Worm (Caenorhabditis elegans) whole organism, L3 larva: ENCODE measurements around the gene rbm-42.

Experiments
- R02D3.7 ChIP-seq: fragments of 150-350 bp; optimal IDR thresholded peaks from 2 replicates; lab custom pipeline; 2014; ENCODE audit warnings: missing biosample characterization, missing genetic modification characterization
- ZK546.5 ChIP-seq: sonication (generic microtip); optimal IDR thresholded peaks from 2 replicates; lab custom pipeline; 2017; ENCODE audit warnings: missing biosample characterization, missing genetic modification characterization
- aly-2 ChIP-seq: fragments of 150-350 bp; optimal IDR thresholded peaks from 2 replicates; lab custom pipeline; 2014; ENCODE audit warnings: missing biosample characterization, missing genetic modification characterization
- ama-1 ChIP-seq: fragments of 150-350 bp; optimal IDR thresholded peaks from 2 replicates; lab custom pipeline; 2018
- ceh-16 ChIP-seq: sonication (generic microtip); optimal IDR thresholded peaks from 2 replicates; lab custom pipeline; 2017; ENCODE audit warnings: missing biosample characterization, missing genetic modification characterization
- ceh-28 ChIP-seq: fragments of 150-350 bp; optimal IDR thresholded peaks from 2 replicates; lab custom pipeline; 2014; ENCODE audit warnings: missing biosample characterization, missing genetic modification reagents, missing genetic modification characterization
- ceh-82 ChIP-seq: fragments of 150-350 bp; optimal IDR thresholded peaks from 2 replicates; lab custom pipeline; 2014; ENCODE audit warnings: missing biosample characterization, missing genetic modification characterization
- ceh-9 ChIP-seq: sonication (generic microtip); optimal IDR thresholded peaks from 2 replicates; lab custom pipeline; 2018; ENCODE audit warnings: missing biosample characterization, missing genetic modification characterization
- daf-12 ChIP-seq: fragments of 150-350 bp; optimal IDR thresholded peaks from 2 replicates; lab custom pipeline; 2014; ENCODE audit warnings: missing biosample characterization, missing genetic modification reagents, missing genetic modification characterization
- egl-27 ChIP-seq: sonication (generic microtip); optimal IDR thresholded peaks from 4 replicates; lab custom pipeline; 2017; ENCODE audit warnings: missing biosample characterization, missing genetic modification reagents, missing genetic modification characterization
- egl-5 ChIP-seq: fragments of 150-350 bp; optimal IDR thresholded peaks from 2 replicates; lab custom pipeline; 2017; ENCODE audit warnings: missing biosample characterization, missing genetic modification reagents, missing genetic modification characterization, inconsistent platforms
- elt-1 ChIP-seq: fragments of 150-350 bp; optimal IDR thresholded peaks from 2 replicates; lab custom pipeline; 2014; ENCODE audit warnings: missing biosample characterization, missing genetic modification characterization
- elt-2 ChIP-seq: sonication (generic microtip); optimal IDR thresholded peaks from 2 replicates; lab custom pipeline; 2016; ENCODE audit warnings: missing genetic modification reagents, mild to moderate bottlenecking, missing genetic modification characterization, missing compliant biosample characterization
- elt-3 ChIP-seq, 3 experiments: fragments of 150-350 bp in 1 of 3; sonication (generic microtip) in 2 of 3; optimal IDR thresholded peaks; 2 replicates in 2 of 3; 4 replicates in 1 of 3; lab custom pipeline; 2014 to 2017; ENCODE audit warnings: missing biosample characterization in 3 of 3, missing genetic modification characterization in 3 of 3
- fkh-10 ChIP-seq: sonication (generic microtip); optimal IDR thresholded peaks from 2 replicates; lab custom pipeline; 2017; ENCODE audit warnings: missing biosample characterization, missing genetic modification reagents, missing genetic modification characterization
- fos-1 ChIP-seq: fragments of 150-350 bp; optimal IDR thresholded peaks from 2 replicates; lab custom pipeline; 2014; ENCODE audit warnings: missing biosample characterization, missing genetic modification characterization
- hmg-11 ChIP-seq: sonication (generic microtip); optimal IDR thresholded peaks from 2 replicates; lab custom pipeline; 2016; ENCODE audit warnings: missing genetic modification characterization, missing compliant biosample characterization
- lin-15B ChIP-seq: fragments of 150-350 bp; optimal IDR thresholded peaks from 2 replicates; lab custom pipeline; 2014; ENCODE audit warnings: missing biosample characterization, missing genetic modification characterization
- lin-39 ChIP-seq: fragments of 150-350 bp; optimal IDR thresholded peaks from 2 replicates; lab custom pipeline; 2018; ENCODE audit warnings: missing biosample characterization, missing genetic modification reagents, missing genetic modification characterization
- mdl-1 ChIP-seq: fragments of 150-350 bp; optimal IDR thresholded peaks from 2 replicates; lab custom pipeline; 2014; ENCODE audit warnings: missing biosample characterization, missing genetic modification characterization
- mml-1 ChIP-seq: fragments of 150-350 bp; sonication (generic microtip); optimal IDR thresholded peaks from 3 replicates; lab custom pipeline; 2014; ENCODE audit warnings: missing biosample characterization, missing genetic modification characterization
- nfya-1 ChIP-seq: sonication (generic microtip); optimal IDR thresholded peaks from 2 replicates; lab custom pipeline; 2017; ENCODE audit warnings: missing genetic modification characterization, mild to moderate bottlenecking, missing compliant biosample characterization, antibody characterized with exemption, moderate library complexity; ENCODE audit not compliant: insufficient read depth
- nhr-11 ChIP-seq: fragments of 150-350 bp; optimal IDR thresholded peaks from 2 replicates; lab custom pipeline; 2014; ENCODE audit warnings: missing biosample characterization, missing genetic modification characterization
- nhr-12 ChIP-seq: fragments of 150-350 bp; optimal IDR thresholded peaks from 2 replicates; lab custom pipeline; 2014; ENCODE audit warnings: missing biosample characterization, missing genetic modification characterization
- nhr-23 ChIP-seq: fragments of 150-350 bp; optimal IDR thresholded peaks from 2 replicates; lab custom pipeline; 2014; ENCODE audit warnings: missing biosample characterization, missing genetic modification reagents, missing genetic modification characterization
- nhr-25 ChIP-seq: sonication (generic microtip); optimal IDR thresholded peaks from 2 replicates; lab custom pipeline; 2017; ENCODE audit warnings: missing biosample characterization, missing genetic modification characterization
- nhr-28 ChIP-seq: fragments of 150-350 bp; optimal IDR thresholded peaks from 2 replicates; lab custom pipeline; 2014; ENCODE audit warnings: missing biosample characterization, missing genetic modification characterization
- nhr-43 ChIP-seq: sonication (generic microtip); optimal IDR thresholded peaks from 2 replicates; lab custom pipeline; 2016; ENCODE audit warnings: mild to moderate bottlenecking, missing genetic modification characterization, missing compliant biosample characterization; ENCODE audit not compliant: poor library complexity, severe bottlenecking
- nhr-67 ChIP-seq: fragments of 150-350 bp; optimal IDR thresholded peaks from 2 replicates; lab custom pipeline; 2014; ENCODE audit warnings: missing biosample characterization, missing genetic modification characterization
- nhr-76 ChIP-seq: fragments of 150-350 bp; sonication (generic microtip); optimal IDR thresholded peaks from 5 replicates; lab custom pipeline; 2014; ENCODE audit warnings: missing biosample characterization, missing genetic modification characterization
- nhr-77 ChIP-seq: fragments of 150-350 bp; optimal IDR thresholded peaks from 2 replicates; lab custom pipeline; 2014; ENCODE audit warnings: missing biosample characterization, missing genetic modification characterization
- pqm-1 ChIP-seq: fragments of 150-350 bp; optimal IDR thresholded peaks from 2 replicates; lab custom pipeline; 2017; ENCODE audit warnings: missing biosample characterization, missing genetic modification characterization, inconsistent platforms
- sea-2 ChIP-seq: fragments of 150-350 bp; sonication (generic microtip); optimal IDR thresholded peaks from 4 replicates; lab custom pipeline; 2014; ENCODE audit warnings: missing biosample characterization, missing genetic modification reagents, missing genetic modification characterization
- skn-1 ChIP-seq: fragments of 150-350 bp; optimal IDR thresholded peaks from 2 replicates; lab custom pipeline; 2014; ENCODE audit warnings: missing biosample characterization, missing genetic modification characterization
- snpc-4 ChIP-seq: fragments of 150-350 bp; optimal IDR thresholded peaks from 2 replicates; lab custom pipeline; 2014; ENCODE audit warnings: missing biosample characterization, missing genetic modification characterization
- tbx-2 ChIP-seq: sonication (generic microtip); optimal IDR thresholded peaks from 2 replicates; lab custom pipeline; 2016; ENCODE audit warnings: mild to moderate bottlenecking, missing genetic modification characterization, missing compliant biosample characterization
- unc-39 ChIP-seq: sonication (generic microtip); optimal IDR thresholded peaks from 4 replicates; lab custom pipeline; 2017; ENCODE audit warnings: missing biosample characterization, missing genetic modification characterization
- unc-62 ChIP-seq: fragments of 150-350 bp; sonication (generic microtip); optimal IDR thresholded peaks from 4 replicates; lab custom pipeline; 2014; ENCODE audit warnings: missing biosample characterization, missing genetic modification reagents, missing genetic modification characterization
- ztf-11 ChIP-seq: fragments of 150-350 bp; optimal IDR thresholded peaks from 2 replicates; lab custom pipeline; 2014; ENCODE audit warnings: missing biosample characterization, missing genetic modification characterization

Gene rbm-42

ce11 chrIII:5107959-5108358 is 45.1 kb downstream of the rbm-42 start:
- TF ChIP-seq ceh-9 (tag; lab: Kevin White, UChicago): no peak
- no peak for TF ChIP-seq lin-15B (tag; lab: Kevin White, UChicago)
- TF ChIP-seq fos-1 (tag; lab: Kevin White, UChicago): no peak
- TF ChIP-seq unc-39 (tag; lab: Kevin White, UChicago): no peak
- TF ChIP-seq nhr-76 (tag; lab: Kevin White, UChicago): no peak
- no peak for TF ChIP-seq nhr-28 (tag; lab: Kevin White, UChicago)
- TF ChIP-seq ZK546.5 (tag; lab: Kevin White, UChicago): no peak
- TF ChIP-seq nhr-77 (tag; lab: Kevin White, UChicago): no peak

ce11 chrIII:5106893-5107471 is 46.0 kb downstream of the rbm-42 start, which contains the start of gene dpy-17:
Gene dpy-17, plus strand, starts transcription at chrIII:5107330.
- TF ChIP-seq pqm-1 (tag; lab: Kevin White, UChicago) (no peak), nhr-43 (tag; lab: Kevin White, UChicago) (no peak), egl-27 (tag; lab: Kevin White, UChicago) (no peak), skn-1 (tag; lab: Kevin White, UChicago) (no peak)

DNA sequence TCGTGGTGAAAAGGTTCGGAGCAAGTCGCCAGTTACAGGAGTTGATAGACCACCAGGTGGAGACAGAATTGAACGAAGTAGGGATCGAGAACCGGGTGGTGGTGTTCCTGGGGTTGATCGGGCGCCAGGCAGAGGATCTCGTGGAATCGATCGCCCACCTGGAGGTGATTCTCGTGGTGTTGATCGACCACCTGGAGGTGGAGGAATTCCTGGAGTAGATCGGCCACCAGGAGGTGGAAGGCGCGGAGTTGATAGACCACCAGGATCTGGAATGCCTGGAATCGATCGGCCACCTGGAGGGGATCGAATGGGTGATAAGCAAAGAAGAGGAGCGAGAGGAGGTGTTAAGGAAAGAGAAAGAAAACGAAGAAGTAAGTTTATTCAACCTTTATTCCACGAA is 47.5 kb downstream of the rbm-42 start:
- TF ChIP-seq mml-1 (tag; lab: Kevin White, UChicago): no peak
- TF ChIP-seq hmg-11 (tag; lab: Kevin White, UChicago): no peak
- no peak for TF ChIP-seq daf-12 (tag; lab: Kevin White, UChicago)
- no peak for TF ChIP-seq nhr-25 (tag; lab: Kevin White, UChicago)
- no peak for TF ChIP-seq ceh-9 (tag; lab: Kevin White, UChicago)
- no peak for TF ChIP-seq nhr-23 (tag; lab: Kevin White, UChicago)
- TF ChIP-seq ceh-82: no peak
- no peak for TF ChIP-seq egl-5 (tag; lab: Kevin White, UChicago)
- no peak for TF ChIP-seq nfya-1 (tag; lab: Kevin White, UChicago)
- TF ChIP-seq ztf-11: no peak
- TF ChIP-seq nhr-28 (tag; lab: Kevin White, UChicago): no peak
- TF ChIP-seq ama-1 (lab: Kevin White, UChicago): no peak

ce11 chrIII:5102616-5103015 is 50.4 kb downstream of the rbm-42 start, which contains the start of gene F54D8.6:
Gene F54D8.6, plus strand, starts transcription at chrIII:5102985.
- TF ChIP-seq nfya-1 (tag; lab: Kevin White, UChicago): peak; percentile 63
- TF ChIP-seq nhr-28 (tag; lab: Kevin White, UChicago): no peak
- peak; percentile 52 for TF ChIP-seq nhr-23 (tag; lab: Kevin White, UChicago)
- TF ChIP-seq unc-62 (GFP tag; lab: Kevin White, UChicago): no peak
- TF ChIP-seq mdl-1 (tag; lab: Kevin White, UChicago): no peak
- peak; percentile 18 for TF ChIP-seq pqm-1 (tag; lab: Kevin White, UChicago)
- no peak for TF ChIP-seq R02D3.7 (tag; lab: Kevin White, UChicago)
- no peak for TF ChIP-seq sea-2
- TF ChIP-seq lin-39 (tag; lab: Kevin White, UChicago): no peak
- TF ChIP-seq elt-1 (tag; lab: Kevin White, UChicago): no peak
- no peak for TF ChIP-seq ceh-28 (tag; lab: Kevin White, UChicago)
- TF ChIP-seq aly-2: no peak
- TF ChIP-seq nhr-67 (tag; lab: Kevin White, UChicago): no peak
- peak; percentile 23 for TF ChIP-seq hmg-11 (tag; lab: Kevin White, UChicago)
- no peak for TF ChIP-seq ztf-11
- no peak for TF ChIP-seq ama-1 (lab: Kevin White, UChicago)
- no peak for TF ChIP-seq daf-12 (tag; lab: Kevin White, UChicago)
- TF ChIP-seq nhr-12 (tag; lab: Kevin White, UChicago): no peak
- TF ChIP-seq egl-5 (tag; lab: Kevin White, UChicago): no peak
- peak; percentile 18 for TF ChIP-seq nhr-25 (tag; lab: Kevin White, UChicago)
- TF ChIP-seq elt-2 (tag; lab: Kevin White, UChicago): peak; percentile 5
- no peak for TF ChIP-seq nhr-76 (tag; lab: Kevin White, UChicago)
- TF ChIP-seq fos-1 (tag; lab: Kevin White, UChicago): no peak
- no peak for TF ChIP-seq elt-3 (tag; optimal IDR thresholded peaks at IDR 0.05; lab: Kevin White, UChicago)
- peak; percentile 51 for TF ChIP-seq snpc-4 (tag; lab: Kevin White, UChicago)
- no peak for TF ChIP-seq skn-1 (tag; lab: Kevin White, UChicago)
- no peak for TF ChIP-seq ceh-82
- no peak for TF ChIP-seq fkh-10
- peak; percentile 79 for TF ChIP-seq lin-15B (tag; lab: Kevin White, UChicago)
- no peak for TF ChIP-seq ZK546.5 (tag; lab: Kevin White, UChicago)
- TF ChIP-seq nhr-11: no peak
- no peak for TF ChIP-seq tbx-2
- no peak for TF ChIP-seq ceh-16
